Fruit fly (Drosophila melanogaster) S2 (cell line): Measurements from ENCODE around the gene CG3337.

ENCODE experiments used
- CG8478 ChIP-seq: fragments of >200 bp; optimal IDR thresholded peaks from 2 replicates; lab custom pipeline; 2018
- CTCF ChIP-seq, 2 experiments: fragments of >200 bp; optimal IDR thresholded peaks; 2 replicates each; lab custom pipeline; 2018

- TF ChIP-seq CTCF (optimal IDR thresholded peaks at IDR 0.05; lab: Kevin White, UChicago) (no peak), CG8478 (no peak)
Measured at dm6 chr3R:21263177-21263576, 39.8 kb upstream of the CG3337 start.
